Worm (Caenorhabditis elegans): ENCODE data around the gene plx-2.

Gene plx-2

DNA sequence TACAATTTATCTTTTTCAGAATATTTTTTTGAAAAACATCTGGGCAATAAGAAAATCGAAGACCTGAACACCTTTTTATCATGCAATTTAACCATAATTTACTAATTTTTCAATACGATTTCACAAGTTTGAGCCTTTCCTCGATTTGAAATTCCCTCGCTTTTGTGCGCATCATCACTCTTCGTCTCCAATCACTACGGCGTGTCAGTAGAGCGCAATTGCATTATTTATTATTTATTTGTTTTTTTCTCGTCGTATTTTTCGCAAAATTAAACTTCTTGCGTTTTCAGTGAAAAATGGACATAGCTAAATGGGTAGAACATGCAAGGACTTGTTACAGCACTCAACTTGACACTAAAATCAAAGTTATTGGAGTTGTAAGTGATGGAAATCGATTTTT lies 16.5 kb upstream of the plx-2 start, which contains the start of gene smg-8 (continued):
- TF ChIP-seq unc-98 (GFP tag; IDR thresholded peaks at IDR 0.05) (no peak), ztf-11 (tag; optimal IDR thresholded peaks at IDR 0.05) (no peak), snpc-4 (tag; optimal IDR thresholded peaks at IDR 0.05) (peak; percentile 56), swsn-7 (tag; optimal IDR thresholded peaks at IDR 0.05) (peak; percentile 80), ces-1 (GFP tag; optimal IDR thresholded peaks at IDR 0.05) (no peak), lin-13 (GFP tag; optimal IDR thresholded peaks at IDR 0.05) (peak; percentile 79), unc-30 (tag; optimal IDR thresholded peaks at IDR 0.05) (no peak), mdl-1 (tag; optimal IDR thresholded peaks at IDR 0.05) (peak in 1 of 2 experiments; percentile 71), dpl-1 (GFP tag; optimal IDR thresholded peaks at IDR 0.05) (peak; percentile 98 to 99 (median 98)), unc-86 (tag; optimal IDR thresholded peaks at IDR 0.05) (peak; percentile 65)

DNA sequence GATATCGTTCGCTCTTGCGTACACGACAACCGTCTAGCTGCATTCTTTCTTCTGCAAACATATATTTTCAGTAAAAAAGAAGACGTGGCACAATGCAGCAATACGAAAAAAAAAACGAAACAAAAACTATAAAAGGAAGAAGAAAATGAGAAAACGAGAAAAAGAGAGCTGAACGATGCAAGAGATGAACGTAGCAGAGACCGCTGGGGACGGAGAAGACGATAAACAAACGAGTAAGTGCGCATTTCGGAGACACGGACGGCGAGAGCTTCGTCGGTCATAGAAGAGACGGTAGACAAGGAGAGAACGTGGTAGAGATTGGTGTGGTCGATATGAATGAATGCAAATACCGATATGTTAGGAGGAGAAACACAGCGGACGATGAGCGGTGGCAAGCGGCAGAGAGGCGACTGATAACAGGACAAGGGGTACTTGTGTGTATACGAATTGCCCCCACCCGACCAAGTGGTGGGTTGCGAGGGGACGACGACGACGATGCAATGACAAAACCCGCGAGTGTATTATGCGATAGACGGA lies 13.3 kb upstream of the plx-2 start, which contains the start of gene K04B12.2:
K04B12.2 (minus strand) TSS at position 51 of the 537 bp plus-strand sequence.
- TF ChIP-seq pax-3 (tag; optimal IDR thresholded peaks at IDR 0.05) (no peak), tlp-1 (tag; optimal IDR thresholded peaks at IDR 0.05) (no peak), alr-1 (tag; optimal IDR thresholded peaks at IDR 0.05; ENCODE audit: borderline replicate concordance) (no peak), C34B4.2 (tag; optimal IDR thresholded peaks at IDR 0.05) (no peak), zag-1 (tag; optimal IDR thresholded peaks at IDR 0.05) (no peak), lin-13 (GFP tag; optimal IDR thresholded peaks at IDR 0.05) (peak; percentile 4), snu-23 (GFP tag; optimal IDR thresholded peaks at IDR 0.05) (peak; percentile 83), lin-39 (tag; optimal IDR thresholded peaks at IDR 0.05) (no peak), nhr-47 (tag; optimal IDR thresholded peaks at IDR 0.05) (peak; percentile 70), ceh-82 (tag; optimal IDR thresholded peaks at IDR 0.05) (peak in 2 of 3 experiments; percentile 46 to 66), mep-1 (tag; optimal IDR thresholded peaks at IDR 0.05) (peak; percentile 79), ceh-63 (GFP tag; optimal IDR thresholded peaks at IDR 0.05) (no peak), zip-4 (GFP tag; optimal IDR thresholded peaks at IDR 0.05) (no peak), fkh-4 (tag; optimal IDR thresholded peaks at IDR 0.05; ENCODE audit: borderline replicate concordance) (no peak), ces-1 (GFP tag; optimal IDR thresholded peaks at IDR 0.05) (no peak), nhr-90 (tag; optimal IDR thresholded peaks at IDR 0.05; ENCODE audit: poor library complexity) (peak; percentile 41), fkh-10 (GFP tag; optimal IDR thresholded peaks at IDR 0.05) (no peak), nhr-84 (tag; optimal IDR thresholded peaks at IDR 0.05) (no peak), unc-130 (tag; optimal IDR thresholded peaks at IDR 0.05) (no peak), ztf-4 (tag; optimal IDR thresholded peaks at IDR 0.05) (no peak), sox-4 (tag; optimal IDR thresholded peaks at IDR 0.05) (no peak), vab-15 (tag; optimal IDR thresholded peaks at IDR 0.05) (no peak), efl-3 (GFP tag; optimal IDR thresholded peaks at IDR 0.05) (no peak), efl-1 (optimal IDR thresholded peaks at IDR 0.05) (peak; percentile 73 to 89), efl-1 (GFP tag; optimal IDR thresholded peaks at IDR 0.05 in 1 of 2) (peak; percentile 63 to 96), blmp-1 (tag; optimal IDR thresholded peaks at IDR 0.05) (peak; percentile 57), ceh-8 (GFP tag; optimal IDR thresholded peaks at IDR 0.05) (no peak), nhr-237 (tag; optimal IDR thresholded peaks at IDR 0.05) (no peak), pqm-1 (tag; optimal IDR thresholded peaks at IDR 0.05) (peak; percentile 40), nhr-28 (tag; optimal IDR thresholded peaks at IDR 0.05) (no peak), ets-5 (GFP tag; IDR thresholded peaks at IDR 0.05) (no peak), hlh-17 (GFP tag; optimal IDR thresholded peaks at IDR 0.05; ENCODE audit: borderline replicate concordance) (no peak), aha-1 (tag; optimal IDR thresholded peaks at IDR 0.05) (no peak), nhr-85 (tag) (peak; percentile 78), hlh-4 (tag; optimal IDR thresholded peaks at IDR 0.05) (no peak), pag-3 (tag; optimal IDR thresholded peaks at IDR 0.05; ENCODE audit: borderline replicate concordance, insufficient read depth) (no peak), isw-1 (GFP tag; IDR thresholded peaks at IDR 0.05) (no peak), xbp-1 (tag; optimal IDR thresholded peaks at IDR 0.05) (peak; percentile 52), C04F5.9 (tag; optimal IDR thresholded peaks at IDR 0.05) (no peak), nhr-77 (tag; optimal IDR thresholded peaks at IDR 0.05) (peak; percentile 83), aly-2 (tag; optimal IDR thresholded peaks at IDR 0.05) (no peak), egl-27 (tag; optimal IDR thresholded peaks at IDR 0.05) (peak in 1 of 2 experiments; percentile 38), C16A3.4 (tag; optimal IDR thresholded peaks at IDR 0.05) (peak; percentile 50)

All from whole organism, L1 larva.